Worm (Caenorhabditis elegans) whole organism, L2 larva: Measurements from ENCODE around the gene unc-85.

Experiments used
- F13H6.1 ChIP-seq: sonication (generic microtip); optimal IDR thresholded peaks from 2 replicates; lab custom pipeline; 2016; ENCODE audit warnings: missing genetic modification characterization, missing compliant biosample characterization
- ZK546.5 ChIP-seq: sonication (generic microtip); optimal IDR thresholded peaks from 2 replicates; lab custom pipeline; 2017; ENCODE audit warnings: missing biosample characterization, missing genetic modification characterization
- ama-1 ChIP-seq: fragments of 150-350 bp; optimal IDR thresholded peaks from 2 replicates; lab custom pipeline; 2018; ENCODE audit warnings: inconsistent platforms
- blmp-1 ChIP-seq: sonication (generic microtip); optimal IDR thresholded peaks from 2 replicates; lab custom pipeline; 2017; ENCODE audit warnings: missing genetic modification characterization, mild to moderate bottlenecking, missing compliant biosample characterization, antibody characterized with exemption, moderate library complexity; ENCODE audit not compliant: insufficient read depth
- ceh-16 ChIP-seq: fragments of 150-350 bp; optimal IDR thresholded peaks from 2 replicates; lab custom pipeline; 2014; ENCODE audit warnings: missing biosample characterization, missing genetic modification characterization
- lsy-2 ChIP-seq, 2 experiments: fragments of 150-350 bp in 1 of 2; sonication (generic microtip) in 1 of 2; optimal IDR thresholded peaks; 2 replicates each; lab custom pipeline; 2014 to 2017; ENCODE audit warnings: missing biosample characterization in 2 of 2, missing genetic modification characterization in 2 of 2
- mab-5 ChIP-seq: fragments of 150-350 bp; optimal IDR thresholded peaks from 2 replicates; lab custom pipeline; 2014; ENCODE audit warnings: missing biosample characterization, missing genetic modification characterization
- nhr-11 ChIP-seq: fragments of 150-350 bp; optimal IDR thresholded peaks from 2 replicates; lab custom pipeline; 2014; ENCODE audit warnings: missing biosample characterization, missing genetic modification characterization
- unc-39 ChIP-seq: fragments of 150-350 bp; optimal IDR thresholded peaks from 2 replicates; lab custom pipeline; 2014; ENCODE audit warnings: missing biosample characterization, missing genetic modification characterization
- zag-1 ChIP-seq: fragments of 150-350 bp; optimal IDR thresholded peaks from 2 replicates; lab custom pipeline; 2014; ENCODE audit warnings: missing biosample characterization, missing genetic modification characterization

DNA sequence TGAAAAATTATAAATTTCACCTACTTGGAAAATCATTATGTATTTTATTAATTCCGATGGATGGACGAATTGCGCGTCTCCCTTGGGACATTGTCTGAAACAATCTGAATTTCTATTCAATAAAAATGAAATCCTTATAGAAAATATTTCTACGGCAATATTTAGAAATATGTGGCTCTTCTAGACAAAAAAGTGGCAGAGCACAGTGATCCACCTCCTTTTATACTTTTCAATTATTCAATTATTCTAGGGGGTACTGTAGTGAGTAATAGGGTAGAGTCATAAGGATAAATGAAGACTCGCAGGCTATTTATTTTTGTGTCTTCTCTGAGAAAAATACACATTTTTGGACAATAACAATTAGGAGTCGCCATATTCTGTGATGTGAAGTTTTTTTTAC is 38.7 kb upstream of the unc-85 start, which contains the start of gene T05A7.12:
- TF ChIP-seq ceh-16 (tag; lab: Kevin White, UChicago) (no peak), zag-1 (tag; lab: Kevin White, UChicago) (no peak), F13H6.1 (tag; lab: Kevin White, UChicago) (no peak), lsy-2 (tag; optimal IDR thresholded peaks at IDR 0.05; lab: Kevin White, UChicago) (no peak), blmp-1 (tag; lab: Kevin White, UChicago) (no peak), ZK546.5 (tag; lab: Kevin White, UChicago) (no peak), mab-5 (tag; lab: Kevin White, UChicago) (no peak), ama-1 (lab: Kevin White, UChicago) (no peak), unc-39 (tag; lab: Kevin White, UChicago) (no peak), nhr-11 (tag; lab: Kevin White, UChicago) (no peak)
